Fruit fly (Drosophila melanogaster) whole organism, embryonic: Measurements from ENCODE around the gene CG12241.
A peak's percentile ranks its signal among the peaks of the same experiment; 100 is the strongest.

Experiments
- Adf1 ChIP-seq: fragments of 200-800 bp; sonication (Bioruptor generic); IDR thresholded peaks from 2 replicates; pipeline ENCODE4 v1.3.6; 2022; ENCODE audit warnings: missing biosample characterization, missing genetic modification characterization
- CG10543 ChIP-seq: fragments of 200-800 bp; sonication (Bioruptor generic); optimal IDR thresholded peaks from 3 replicates; lab custom pipeline; 2017; ENCODE audit warnings: missing biosample characterization, mild to moderate bottlenecking, missing genetic modification characterization, moderate library complexity
- CG11696 ChIP-seq: fragments of 200-800 bp; sonication (Bioruptor generic); IDR thresholded peaks from 2 replicates; pipeline ENCODE4 v1.3.6; 2022; ENCODE audit warnings: missing biosample characterization, missing genetic modification characterization
- CG12659 ChIP-seq: fragments of 200-800 bp; sonication (Bioruptor generic); optimal IDR thresholded peaks from 3 replicates; lab custom pipeline; 2017; ENCODE audit warnings: mild to moderate bottlenecking, missing biosample characterization, missing genetic modification reagents, missing genetic modification characterization
- CG12942 ChIP-seq: fragments of 200-800 bp; sonication (Bioruptor generic); optimal IDR thresholded peaks from 3 replicates; lab custom pipeline; 2016; ENCODE audit warnings: missing biosample characterization, missing genetic modification characterization
- CG14050 ChIP-seq: fragments of 200-800 bp; sonication (Bioruptor generic); IDR thresholded peaks from 3 replicates; pipeline ENCODE4 v1.3.6; 2022; ENCODE audit warnings: missing biosample characterization, missing genetic modification characterization
- CG17359 ChIP-seq: fragments of 200-800 bp; sonication (Bioruptor generic); optimal IDR thresholded peaks from 3 replicates; lab custom pipeline; 2018; ENCODE audit warnings: missing biosample characterization, mild to moderate bottlenecking, missing genetic modification characterization, moderate library complexity
- CG17802 ChIP-seq: fragments of 200-800 bp; sonication (Bioruptor generic); optimal IDR thresholded peaks from 2 replicates; lab custom pipeline; 2018; ENCODE audit warnings: missing biosample characterization, mild to moderate bottlenecking, missing genetic modification characterization, moderate library complexity
- CG32532 ChIP-seq: fragments of 200-800 bp; sonication (Bioruptor generic); IDR thresholded peaks from 2 replicates; pipeline ENCODE4 v1.3.6; 2022; ENCODE audit warnings: missing biosample characterization, missing genetic modification characterization
- CG3838 ChIP-seq: fragments of 200-800 bp; sonication (Bioruptor generic); optimal IDR thresholded peaks from 3 replicates; lab custom pipeline; 2016; ENCODE audit warnings: missing biosample characterization, missing genetic modification characterization
- CG3995 ChIP-seq: fragments of 200-800 bp; sonication (Bioruptor generic); optimal IDR thresholded peaks from 3 replicates; lab custom pipeline; 2016; ENCODE audit warnings: missing biosample characterization, missing genetic modification characterization
- CG4424 ChIP-seq: fragments of 200-800 bp; sonication (Bioruptor generic); optimal IDR thresholded peaks from 3 replicates; lab custom pipeline; 2016; ENCODE audit warnings: missing biosample characterization, missing genetic modification characterization
- CG6854 ChIP-seq: fragments of 200-800 bp; sonication (Bioruptor generic); optimal IDR thresholded peaks from 3 replicates; lab custom pipeline; 2017; ENCODE audit warnings: missing biosample characterization, mild to moderate bottlenecking, missing genetic modification characterization
- CG7271 ChIP-seq: fragments of 200-800 bp; sonication (Bioruptor generic); optimal IDR thresholded peaks from 2 replicates; lab custom pipeline; 2018; ENCODE audit warnings: missing biosample characterization, mild to moderate bottlenecking, missing genetic modification characterization, moderate library complexity
- CG7745 ChIP-seq: fragments of 200-800 bp; sonication (Bioruptor generic); optimal IDR thresholded peaks from 2 replicates; lab custom pipeline; 2018; ENCODE audit warnings: missing biosample characterization, mild to moderate bottlenecking, missing genetic modification characterization, moderate library complexity
- CG7839 ChIP-seq: fragments of 200-800 bp; sonication (Bioruptor generic); optimal IDR thresholded peaks from 3 replicates; lab custom pipeline; 2018; ENCODE audit warnings: missing biosample characterization, mild to moderate bottlenecking, missing genetic modification characterization, moderate library complexity
- CG9797 ChIP-seq: fragments of 200-800 bp; sonication (Bioruptor generic); optimal IDR thresholded peaks from 3 replicates; lab custom pipeline; 2018; ENCODE audit warnings: missing biosample characterization, mild to moderate bottlenecking, missing genetic modification characterization
- CG9817 ChIP-seq: fragments of 200-800 bp; sonication (Bioruptor generic); optimal IDR thresholded peaks from 2 replicates; lab custom pipeline; 2018; ENCODE audit warnings: missing biosample characterization, mild to moderate bottlenecking, missing genetic modification characterization, moderate library complexity
- Chrac-16 ChIP-seq: fragments of 200-800 bp; sonication (Bioruptor generic); optimal IDR thresholded peaks from 3 replicates; lab custom pipeline; 2016; ENCODE audit warnings: missing biosample characterization, missing genetic modification characterization
- CrebB ChIP-seq: fragments of 200-800 bp; sonication (Bioruptor generic); optimal IDR thresholded peaks from 3 replicates; lab custom pipeline; 2018; ENCODE audit warnings: missing biosample characterization, mild to moderate bottlenecking, missing genetic modification characterization
- D19A ChIP-seq: fragments of 200-800 bp; optimal IDR thresholded peaks from 3 replicates; lab custom pipeline; 2019; ENCODE audit warnings: missing biosample characterization, mild to moderate bottlenecking, missing genetic modification characterization, moderate library complexity
- Dad ChIP-seq: fragments of 200-800 bp; sonication (Bioruptor generic); optimal IDR thresholded peaks from 3 replicates; lab custom pipeline; 2016; ENCODE audit warnings: missing biosample characterization, missing genetic modification characterization
- Dfd ChIP-seq, 2 experiments: fragments of >200 bp; optimal IDR thresholded peaks; 2 replicates each; lab custom pipeline; 2017; ENCODE audit warnings: missing biosample characterization in 2 of 2, missing genetic modification characterization in 2 of 2
- Fer3 ChIP-seq: fragments of 200-800 bp; sonication (Bioruptor generic); optimal IDR thresholded peaks from 2 replicates; lab custom pipeline; 2018; ENCODE audit warnings: missing biosample characterization, mild to moderate bottlenecking, missing genetic modification characterization, moderate library complexity
- Hr39 ChIP-seq: fragments of >200 bp; optimal IDR thresholded peaks from 2 replicates; lab custom pipeline; 2017
- Nf-YB ChIP-seq: fragments of 200-800 bp; sonication (Bioruptor generic); optimal IDR thresholded peaks from 3 replicates; lab custom pipeline; 2019; ENCODE audit warnings: missing biosample characterization, mild to moderate bottlenecking, missing genetic modification characterization, moderate library complexity
- Rfx ChIP-seq: fragments of 200-800 bp; sonication (Bioruptor generic); IDR thresholded peaks from 2 replicates; pipeline ENCODE4 v1.3.6; 2022; ENCODE audit warnings: missing biosample characterization, missing genetic modification characterization
- az2 ChIP-seq: fragments of 200-800 bp; sonication (Bioruptor generic); optimal IDR thresholded peaks from 3 replicates; lab custom pipeline; 2016; ENCODE audit warnings: missing biosample characterization, missing genetic modification characterization
- br ChIP-seq: fragments of >200 bp; optimal IDR thresholded peaks from 2 replicates; lab custom pipeline; 2017
- caup ChIP-seq: fragments of 200-800 bp; sonication (Bioruptor generic); optimal IDR thresholded peaks from 3 replicates; lab custom pipeline; 2017; ENCODE audit warnings: missing biosample characterization, mild to moderate bottlenecking, missing genetic modification characterization, moderate library complexity; ENCODE audit not compliant: severe bottlenecking
- chn ChIP-seq: fragments of 200-800 bp; sonication (Bioruptor generic); optimal IDR thresholded peaks from 2 replicates; lab custom pipeline; 2016; ENCODE audit warnings: missing biosample characterization, missing genetic modification characterization
- ci ChIP-seq: fragments of 200-800 bp; sonication (Bioruptor generic); IDR thresholded peaks from 3 replicates; pipeline ENCODE4 v1.3.6; 2022; ENCODE audit warnings: missing biosample characterization, missing genetic modification characterization
- corto ChIP-seq: fragments of 200-800 bp; sonication (Bioruptor generic); optimal IDR thresholded peaks from 2 replicates; lab custom pipeline; 2016; ENCODE audit warnings: missing biosample characterization, mild to moderate bottlenecking, missing genetic modification characterization, moderate library complexity
- cwo ChIP-seq: fragments of 200-800 bp; sonication (Bioruptor generic); optimal IDR thresholded peaks from 3 replicates; lab custom pipeline; 2017; ENCODE audit warnings: missing biosample characterization, missing genetic modification characterization, mild to moderate bottlenecking, moderate library complexity, missing genetic modification reagents
- eve ChIP-seq, 2 experiments: fragments of >200 bp; optimal IDR thresholded peaks; 2 replicates each; lab custom pipeline; 2017; ENCODE audit warnings: missing biosample characterization in 2 of 2, missing genetic modification characterization in 2 of 2
- fd64A ChIP-seq: fragments of 200-800 bp; sonication (Bioruptor generic); optimal IDR thresholded peaks from 3 replicates; lab custom pipeline; 2018; ENCODE audit warnings: missing biosample characterization, mild to moderate bottlenecking, missing genetic modification characterization
- grau ChIP-seq: fragments of 200-800 bp; optimal IDR thresholded peaks from 3 replicates; lab custom pipeline; 2019; ENCODE audit warnings: missing biosample characterization, mild to moderate bottlenecking, missing genetic modification characterization, moderate library complexity
- gsb ChIP-seq: fragments of 200-800 bp; sonication (Bioruptor generic); IDR thresholded peaks from 2 replicates; pipeline ENCODE4 v1.3.6; 2022; ENCODE audit warnings: missing biosample characterization, missing genetic modification characterization
- hth ChIP-seq: fragments of >200 bp; optimal IDR thresholded peaks from 2 replicates; lab custom pipeline; 2017; ENCODE audit warnings: inconsistent platforms
- ken ChIP-seq: fragments of 200-800 bp; sonication (Bioruptor generic); IDR thresholded peaks from 3 replicates; pipeline ENCODE4 v1.3.6; 2022; ENCODE audit warnings: missing biosample characterization, missing genetic modification characterization
- lov ChIP-seq, 2 experiments: fragments of 200-800 bp in 1 of 2; fragments of >200 bp in 1 of 2; sonication (Bioruptor generic) in 1 of 2; IDR thresholded peaks in 1 of 2; optimal IDR thresholded peaks in 1 of 2; 2 replicates in 1 of 2; 3 replicates in 1 of 2; pipeline versions ENCODE4 v1.3.6 to Lab custom; 2017 to 2022; ENCODE audit warnings: missing biosample characterization in 1 of 2, missing genetic modification characterization in 1 of 2
- ranshi ChIP-seq: fragments of 200-800 bp; sonication (Bioruptor generic); IDR thresholded peaks from 2 replicates; pipeline ENCODE4 v1.3.6; 2022; ENCODE audit warnings: missing biosample characterization, missing genetic modification characterization
- sens-2 ChIP-seq: fragments of 200-800 bp; sonication (Bioruptor generic); IDR thresholded peaks from 2 replicates; pipeline ENCODE4 v1.3.6; 2022; ENCODE audit warnings: missing biosample characterization, missing genetic modification characterization
- sima ChIP-seq: fragments of 200-800 bp; sonication (Bioruptor generic); optimal IDR thresholded peaks from 2 replicates; lab custom pipeline; 2016; ENCODE audit warnings: missing biosample characterization, missing genetic modification characterization
- slp2 ChIP-seq: fragments of 200-800 bp; sonication (Bioruptor generic); optimal IDR thresholded peaks from 2 replicates; lab custom pipeline; 2016; ENCODE audit warnings: missing biosample characterization, missing genetic modification characterization
- trh ChIP-seq: fragments of 200-800 bp; sonication (Bioruptor generic); optimal IDR thresholded peaks from 2 replicates; lab custom pipeline; 2016; ENCODE audit warnings: missing biosample characterization, missing genetic modification characterization
- twi ChIP-seq: fragments of 200-800 bp; optimal IDR thresholded peaks from 2 replicates; lab custom pipeline; 2019; ENCODE audit warnings: missing biosample characterization, mild to moderate bottlenecking, missing genetic modification characterization, moderate library complexity
- tx ChIP-seq: fragments of 200-800 bp; sonication (Bioruptor generic); optimal IDR thresholded peaks from 2 replicates; lab custom pipeline; 2016; ENCODE audit warnings: missing biosample characterization, missing genetic modification characterization
- unc-4 ChIP-seq: fragments of 200-800 bp; sonication (Bioruptor generic); IDR thresholded peaks from 2 replicates; pipeline ENCODE4 v1.3.6; 2022; ENCODE audit warnings: missing biosample characterization, missing genetic modification characterization; ENCODE audit not compliant: partially characterized antibody
- zfh1 ChIP-seq: fragments of 200-800 bp; sonication (Bioruptor generic); IDR thresholded peaks from 3 replicates; pipeline ENCODE4 v1.3.6; 2022; ENCODE audit warnings: missing biosample characterization, missing genetic modification characterization

The CG12241 gene

DNA sequence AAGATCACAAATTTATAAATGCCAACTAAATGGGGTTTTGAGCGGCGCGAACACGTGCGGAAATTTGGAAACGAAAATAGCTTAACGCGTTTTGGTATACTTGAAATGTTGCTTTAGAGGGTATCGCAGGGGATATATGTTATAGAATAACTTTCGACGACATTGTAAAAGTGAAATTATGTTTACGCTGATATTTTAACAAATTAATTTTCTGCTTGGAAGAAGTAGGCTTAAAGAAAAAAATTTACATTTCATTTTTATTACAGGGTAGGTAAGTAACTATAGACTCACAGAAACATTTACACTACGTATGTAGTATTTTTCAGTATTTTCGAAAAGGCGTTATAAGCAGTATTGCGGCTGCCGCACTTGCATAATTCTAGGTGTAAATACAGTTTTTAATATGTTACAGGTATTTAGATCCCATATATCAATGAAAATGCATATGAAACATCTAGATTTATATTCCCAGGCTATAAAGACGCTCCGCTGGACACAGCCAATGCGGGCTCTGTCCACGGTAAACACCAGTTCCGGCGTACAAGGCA lies 10.3 kb downstream of the CG12241 start, which contains the start of the genes Art3 and mRpS10 (continued):
- TF ChIP-seq slp2 (GFP tag; lab: Kevin White, UChicago), result peak; percentile 100
- TF ChIP-seq CG6854, result peak; percentile 99
- peak; percentile 100 for TF ChIP-seq ranshi (GFP tag; lab: Robert Waterston, UW)
- TF ChIP-seq cwo, result peak; percentile 99
- peak in 1 of 2 experiments; percentile 97 for TF ChIP-seq eve (GFP tag; optimal IDR thresholded peaks at IDR 0.05; lab: Kevin White, UChicago)
- TF ChIP-seq sens-2 (GFP tag; lab: Robert Waterston, UW), result peak; percentile 100
- TF ChIP-seq CG32532 (GFP tag; lab: Robert Waterston, UW), result peak; percentile 100
- TF ChIP-seq ken (GFP tag; lab: Robert Waterston, UW), result peak; percentile 100
- peak; percentile 95 for TF ChIP-seq Adf1 (GFP tag; lab: Robert Waterston, UW)
- peak; percentile 100 for TF ChIP-seq Rfx (GFP tag; lab: Robert Waterston, UW)
- peak; percentile 96 for TF ChIP-seq CG17802 (tag; lab: Kevin White, UChicago)
- TF ChIP-seq Dfd (GFP tag; optimal IDR thresholded peaks at IDR 0.05; lab: Kevin White, UChicago), result peak in 1 of 2 experiments; percentile 98
- peak; percentile 99 for TF ChIP-seq CG3838 (GFP tag; lab: Kevin White, UChicago)
- peak; percentile 99 for TF ChIP-seq fd64A
- peak; percentile 99 for TF ChIP-seq CG7745
- peak; percentile 100 for TF ChIP-seq tx (GFP tag; lab: Kevin White, UChicago)
- peak; percentile 100 for TF ChIP-seq grau
- TF ChIP-seq br (lab: Kevin White, UChicago), result no peak
- peak; percentile 100 for TF ChIP-seq ci (GFP tag; lab: Robert Waterston, UW)
- TF ChIP-seq CG14050 (GFP tag; lab: Robert Waterston, UW), result peak; percentile 100
- peak; percentile 100 for TF ChIP-seq CG12942
- peak; percentile 100 for TF ChIP-seq CrebB (tag; lab: Kevin White, UChicago)
- TF ChIP-seq Chrac-16 (GFP tag; lab: Kevin White, UChicago), result peak; percentile 100
- peak; percentile 100 for TF ChIP-seq Fer3
- peak; percentile 100 for TF ChIP-seq trh (GFP tag; lab: Kevin White, UChicago)
- TF ChIP-seq zfh1 (GFP tag; lab: Robert Waterston, UW), result peak; percentile 100
- peak; percentile 87 for TF ChIP-seq CG9797 (GFP tag; lab: Kevin White, UChicago)
- TF ChIP-seq Nf-YB (GFP tag; lab: Kevin White, UChicago), result peak; percentile 94
- peak; percentile 91 for TF ChIP-seq CG3995
- peak; percentile 100 for TF ChIP-seq Dad (GFP tag; lab: Kevin White, UChicago)
- no peak for TF ChIP-seq Hr39 (lab: Kevin White, UChicago)
- no peak for TF ChIP-seq lov (optimal IDR thresholded peaks at IDR 0.05; lab: Kevin White, UChicago)
- peak; percentile 100 for TF ChIP-seq lov (GFP tag; IDR thresholded peaks at IDR 0.05; lab: Robert Waterston, UW)
- no peak for TF ChIP-seq hth
- peak; percentile 100 for TF ChIP-seq chn (GFP tag; lab: Kevin White, UChicago)
- peak; percentile 100 for TF ChIP-seq twi (tag; lab: Kevin White, UChicago)
- TF ChIP-seq gsb (GFP tag; lab: Robert Waterston, UW), result peak; percentile 100
- TF ChIP-seq caup (GFP tag; lab: Kevin White, UChicago), result peak; percentile 100
- TF ChIP-seq corto (GFP tag; lab: Kevin White, UChicago), result no peak
- TF ChIP-seq unc-4, result 0 out of 2 replicates have a peak, but pooled peaks have one; percentile 30
- TF ChIP-seq D19A (tag; lab: Kevin White, UChicago), result peak; percentile 99
- peak; percentile 100 for TF ChIP-seq CG4424 (GFP tag; lab: Kevin White, UChicago)
- peak; percentile 100 for TF ChIP-seq CG10543 (GFP tag; lab: Kevin White, UChicago)
- peak; percentile 100 for TF ChIP-seq CG7271 (tag; lab: Kevin White, UChicago)
- TF ChIP-seq CG12659, result peak; percentile 100
- TF ChIP-seq CG11696 (GFP tag; lab: Robert Waterston, UW), result peak; percentile 99
- TF ChIP-seq CG7839 (tag; lab: Kevin White, UChicago), result peak; percentile 100
- peak; percentile 100 for TF ChIP-seq az2
- peak; percentile 100 for TF ChIP-seq CG17359 (tag; lab: Kevin White, UChicago)
- peak; percentile 100 for TF ChIP-seq sima
- TF ChIP-seq CG9817, result peak; percentile 100
